Fruit fly (Drosophila melanogaster) whole organism, embryonic: ENCODE data around the gene CG33124.

Experiments
- BtbVII ChIP-seq: fragments of 200-800 bp; sonication (Bioruptor generic); optimal IDR thresholded peaks from 3 replicates; lab custom pipeline; 2017; ENCODE audit warnings: missing biosample characterization, mild to moderate bottlenecking, missing genetic modification characterization
- CG1024 ChIP-seq: fragments of 200-800 bp; sonication (Bioruptor generic); IDR thresholded peaks from 2 replicates; pipeline ENCODE4 v1.3.6; 2022; ENCODE audit warnings: missing biosample characterization, missing genetic modification characterization
- CG10267 ChIP-seq: fragments of 200-800 bp; sonication (Bioruptor generic); optimal IDR thresholded peaks from 2 replicates; lab custom pipeline; 2018; ENCODE audit warnings: missing biosample characterization, mild to moderate bottlenecking, missing genetic modification characterization, moderate library complexity
- CG10321 ChIP-seq: fragments of 200-800 bp; sonication (Bioruptor generic); IDR thresholded peaks from 2 replicates; pipeline ENCODE4 v1.3.6; 2022; ENCODE audit warnings: missing biosample characterization, missing genetic modification characterization
- CG10565 ChIP-seq: fragments of 200-800 bp; sonication (Bioruptor generic); optimal IDR thresholded peaks from 3 replicates; lab custom pipeline; 2016; ENCODE audit warnings: missing biosample characterization, mild to moderate bottlenecking, missing genetic modification characterization
- CG12391 ChIP-seq: fragments of 200-800 bp; sonication (Bioruptor generic); optimal IDR thresholded peaks from 3 replicates; lab custom pipeline; 2018; ENCODE audit warnings: missing biosample characterization, mild to moderate bottlenecking, missing genetic modification characterization, moderate library complexity
- CG12769 ChIP-seq: fragments of 200-800 bp; sonication (Bioruptor generic); optimal IDR thresholded peaks from 2 replicates; lab custom pipeline; 2019; ENCODE audit warnings: missing biosample characterization, mild to moderate bottlenecking, missing genetic modification characterization, moderate library complexity
- CG14014 ChIP-seq: fragments of 200-800 bp; sonication (Bioruptor generic); IDR thresholded peaks from 2 replicates; pipeline ENCODE4 v1.3.6; 2022; ENCODE audit warnings: missing biosample characterization, missing genetic modification characterization
- CG18011 ChIP-seq: fragments of 200-800 bp; sonication (Bioruptor generic); optimal IDR thresholded peaks from 2 replicates; lab custom pipeline; 2017; ENCODE audit warnings: missing biosample characterization, missing genetic modification characterization, mild to moderate bottlenecking, moderate library complexity, missing genotype
- CG2199 ChIP-seq: fragments of 200-800 bp; sonication (Bioruptor generic); IDR thresholded peaks from 3 replicates; pipeline ENCODE4 v1.3.6; 2022; ENCODE audit warnings: missing biosample characterization, missing genetic modification characterization
- CG34224 ChIP-seq: fragments of 200-800 bp; sonication (Bioruptor generic); IDR thresholded peaks from 3 replicates; pipeline ENCODE4 v1.3.6; 2022; ENCODE audit warnings: missing biosample characterization, missing genetic modification characterization; ENCODE audit not compliant: partially characterized antibody
- CG4730 ChIP-seq: fragments of 200-800 bp; sonication (Bioruptor generic); IDR thresholded peaks from 2 replicates; pipeline ENCODE4 v1.3.6; 2022; ENCODE audit warnings: missing biosample characterization, missing genetic modification characterization
- CG5180 ChIP-seq: fragments of 200-800 bp; sonication (Bioruptor generic); optimal IDR thresholded peaks from 3 replicates; lab custom pipeline; 2017; ENCODE audit warnings: missing biosample characterization, missing genetic modification characterization, mild to moderate bottlenecking, moderate library complexity, missing genetic modification reagents
- CG5245 ChIP-seq: fragments of 200-800 bp; sonication (Bioruptor generic); optimal IDR thresholded peaks from 3 replicates; lab custom pipeline; 2016; ENCODE audit warnings: missing biosample characterization, missing genetic modification characterization
- CG8281 ChIP-seq: fragments of 200-800 bp; sonication (Bioruptor generic); optimal IDR thresholded peaks from 2 replicates; lab custom pipeline; 2018; ENCODE audit warnings: missing biosample characterization, mild to moderate bottlenecking, missing genetic modification characterization, moderate library complexity
- CG8359 ChIP-seq: fragments of 200-800 bp; sonication (Bioruptor generic); optimal IDR thresholded peaks from 2 replicates; lab custom pipeline; 2017; ENCODE audit warnings: missing biosample characterization, mild to moderate bottlenecking, missing genetic modification characterization, borderline replicate concordance
- CHES-1-like ChIP-seq: fragments of 200-800 bp; sonication (Bioruptor generic); optimal IDR thresholded peaks from 2 replicates; lab custom pipeline; 2016; ENCODE audit warnings: missing biosample characterization, missing genetic modification characterization
- CTCF ChIP-seq: fragments of 200-800 bp; sonication (Bioruptor generic); optimal IDR thresholded peaks from 2 replicates; lab custom pipeline; 2017; ENCODE audit warnings: missing biosample characterization, mild to moderate bottlenecking, missing genetic modification characterization, moderate library complexity
- D ChIP-seq, 2 experiments: fragments of 200-800 bp in 1 of 2; fragments of >200 bp in 1 of 2; sonication (Bioruptor generic) in 1 of 2; optimal IDR thresholded peaks; 2 replicates in 1 of 2; 3 replicates in 1 of 2; lab custom pipeline; 2017; ENCODE audit warnings: mild to moderate bottlenecking in 1 of 2, missing biosample characterization in 1 of 2, missing genetic modification characterization in 1 of 2, missing genetic modification reagents in 1 of 2
- Dip2 ChIP-seq: fragments of 200-800 bp; sonication (Bioruptor generic); IDR thresholded peaks from 2 replicates; pipeline ENCODE4 v1.3.6; 2022; ENCODE audit warnings: missing biosample characterization, missing genetic modification characterization
- Dref ChIP-seq: fragments of 200-800 bp; sonication (Bioruptor generic); IDR thresholded peaks from 2 replicates; pipeline ENCODE4 v1.3.6; 2022; ENCODE audit warnings: missing biosample characterization, missing genetic modification characterization
- GATAe ChIP-seq: fragments of 200-800 bp; sonication (Bioruptor generic); conservative IDR thresholded peaks from 2 replicates; pipeline ENCODE4 v1.3.6; 2022; ENCODE audit warnings: missing biosample characterization, missing genetic modification characterization
- Gug ChIP-seq: fragments of 200-800 bp; sonication (Bioruptor generic); IDR thresholded peaks from 4 replicates; pipeline ENCODE4 v1.3.6; 2022; ENCODE audit warnings: missing biosample characterization, missing genetic modification characterization
- HLH54F ChIP-seq: fragments of 200-800 bp; sonication (Bioruptor generic); optimal IDR thresholded peaks from 3 replicates; lab custom pipeline; 2016; ENCODE audit warnings: missing biosample characterization, missing genetic modification characterization
- Meics ChIP-seq: fragments of 200-800 bp; sonication (Bioruptor generic); optimal IDR thresholded peaks from 2 replicates; lab custom pipeline; 2017; ENCODE audit warnings: missing biosample characterization, mild to moderate bottlenecking, missing genetic modification characterization
- Nf-YA ChIP-seq: fragments of 200-800 bp; sonication (Bioruptor generic); IDR thresholded peaks from 2 replicates; pipeline ENCODE4 v1.3.6; 2022; ENCODE audit warnings: missing biosample characterization, missing genetic modification characterization
- Ptx1 ChIP-seq: fragments of 200-800 bp; sonication (Bioruptor generic); IDR thresholded peaks from 2 replicates; pipeline ENCODE4 v1.3.6; 2022; ENCODE audit warnings: missing biosample characterization, missing genetic modification characterization
- Rx ChIP-seq: fragments of 200-800 bp; sonication (Bioruptor generic); IDR thresholded peaks from 2 replicates; pipeline ENCODE4 v1.3.6; 2022; ENCODE audit warnings: missing biosample characterization, missing genetic modification characterization
- Side ChIP-seq: fragments of 200-800 bp; sonication (Bioruptor generic); optimal IDR thresholded peaks from 2 replicates; lab custom pipeline; 2016; ENCODE audit warnings: missing biosample characterization, missing genetic modification characterization
- Sry-β ChIP-seq: fragments of 200-800 bp; sonication (Bioruptor generic); optimal IDR thresholded peaks from 2 replicates; lab custom pipeline; 2018; ENCODE audit warnings: missing biosample characterization, mild to moderate bottlenecking, missing genetic modification characterization, moderate library complexity
- Taf1 ChIP-seq: fragments of 200-800 bp; sonication (Bioruptor generic); IDR thresholded peaks from 2 replicates; pipeline ENCODE4 v1.3.6; 2022; ENCODE audit warnings: missing biosample characterization, missing genetic modification characterization
- Xrp1 ChIP-seq: fragments of 200-800 bp; sonication (Bioruptor generic); IDR thresholded peaks from 2 replicates; pipeline ENCODE4 v1.3.6; 2022; ENCODE audit warnings: missing biosample characterization, missing genetic modification characterization
- ac ChIP-seq: fragments of 200-800 bp; sonication (Bioruptor generic); optimal IDR thresholded peaks from 3 replicates; lab custom pipeline; 2017; ENCODE audit warnings: missing biosample characterization, mild to moderate bottlenecking, missing genetic modification characterization
- amos ChIP-seq: fragments of 200-800 bp; sonication (Bioruptor generic); IDR thresholded peaks from 2 replicates; pipeline ENCODE4 v1.3.6; 2022; ENCODE audit warnings: missing biosample characterization, missing genetic modification characterization; ENCODE audit not compliant: partially characterized antibody
- br ChIP-seq: fragments of >200 bp; optimal IDR thresholded peaks from 2 replicates; lab custom pipeline; 2017
- cato ChIP-seq: fragments of 200-800 bp; sonication (Bioruptor generic); optimal IDR thresholded peaks from 2 replicates; lab custom pipeline; 2016; ENCODE audit warnings: missing biosample characterization, missing genetic modification characterization, borderline replicate concordance
- eve ChIP-seq, 2 experiments: fragments of >200 bp; optimal IDR thresholded peaks; 2 replicates each; lab custom pipeline; 2017; ENCODE audit warnings: missing biosample characterization in 2 of 2, missing genetic modification characterization in 2 of 2
- exex ChIP-seq: fragments of 200-800 bp; sonication (Bioruptor generic); optimal IDR thresholded peaks from 4 replicates; lab custom pipeline; 2018; ENCODE audit warnings: missing biosample characterization, mild to moderate bottlenecking, missing genetic modification characterization, moderate library complexity
- grau ChIP-seq: fragments of 200-800 bp; optimal IDR thresholded peaks from 3 replicates; lab custom pipeline; 2019; ENCODE audit warnings: missing biosample characterization, mild to moderate bottlenecking, missing genetic modification characterization, moderate library complexity
- insv ChIP-seq, 2 experiments: fragments of 200-800 bp; sonication (Bioruptor generic); optimal IDR thresholded peaks; 3 replicates each; lab custom pipeline; 2016 to 2018; ENCODE audit warnings: missing biosample characterization in 2 of 2, missing genetic modification characterization in 2 of 2
- kay ChIP-seq: fragments of 200-800 bp; sonication (Bioruptor generic); optimal IDR thresholded peaks from 2 replicates; lab custom pipeline; 2016; ENCODE audit warnings: missing biosample characterization, missing genetic modification characterization
- kni ChIP-seq: fragments of 200-800 bp; sonication (Bioruptor generic); optimal IDR thresholded peaks from 3 replicates; lab custom pipeline; 2017; ENCODE audit warnings: mild to moderate bottlenecking, missing biosample characterization, missing genetic modification reagents, missing genetic modification characterization
- otp ChIP-seq: fragments of 200-800 bp; sonication (Bioruptor generic); IDR thresholded peaks from 3 replicates; pipeline ENCODE4, ENCODE4 v1.3.6; 2022; ENCODE audit warnings: missing biosample characterization, missing genetic modification characterization
- pb ChIP-seq: fragments of 200-800 bp; sonication (Bioruptor generic); optimal IDR thresholded peaks from 3 replicates; lab custom pipeline; 2016; ENCODE audit warnings: missing biosample characterization, missing genetic modification characterization
- pum ChIP-seq: fragments of 200-800 bp; sonication (Bioruptor generic); optimal IDR thresholded peaks from 2 replicates; lab custom pipeline; 2016; ENCODE audit warnings: missing biosample characterization, missing genetic modification characterization
- sna ChIP-seq: fragments of 200-800 bp; sonication (Bioruptor generic); IDR thresholded peaks from 2 replicates; pipeline ENCODE4 v1.3.6; 2022; ENCODE audit warnings: missing biosample characterization, missing genetic modification characterization; ENCODE audit not compliant: partially characterized antibody
- vnd ChIP-seq: fragments of 200-800 bp; sonication (Bioruptor generic); IDR thresholded peaks from 3 replicates; pipeline ENCODE4 v1.3.6; 2022; ENCODE audit warnings: missing biosample characterization, missing genetic modification characterization; ENCODE audit not compliant: partially characterized antibody
- wor ChIP-seq: fragments of 200-800 bp; sonication (Bioruptor generic); IDR thresholded peaks from 2 replicates; pipeline ENCODE4 v1.3.6; 2022; ENCODE audit warnings: missing biosample characterization, missing genetic modification characterization
- z ChIP-seq: fragments of 200-800 bp; sonication (Bioruptor generic); IDR thresholded peaks from 3 replicates; pipeline ENCODE4 v1.3.6; 2022; ENCODE audit warnings: missing biosample characterization, missing genetic modification characterization

CG33124 gene

DNA sequence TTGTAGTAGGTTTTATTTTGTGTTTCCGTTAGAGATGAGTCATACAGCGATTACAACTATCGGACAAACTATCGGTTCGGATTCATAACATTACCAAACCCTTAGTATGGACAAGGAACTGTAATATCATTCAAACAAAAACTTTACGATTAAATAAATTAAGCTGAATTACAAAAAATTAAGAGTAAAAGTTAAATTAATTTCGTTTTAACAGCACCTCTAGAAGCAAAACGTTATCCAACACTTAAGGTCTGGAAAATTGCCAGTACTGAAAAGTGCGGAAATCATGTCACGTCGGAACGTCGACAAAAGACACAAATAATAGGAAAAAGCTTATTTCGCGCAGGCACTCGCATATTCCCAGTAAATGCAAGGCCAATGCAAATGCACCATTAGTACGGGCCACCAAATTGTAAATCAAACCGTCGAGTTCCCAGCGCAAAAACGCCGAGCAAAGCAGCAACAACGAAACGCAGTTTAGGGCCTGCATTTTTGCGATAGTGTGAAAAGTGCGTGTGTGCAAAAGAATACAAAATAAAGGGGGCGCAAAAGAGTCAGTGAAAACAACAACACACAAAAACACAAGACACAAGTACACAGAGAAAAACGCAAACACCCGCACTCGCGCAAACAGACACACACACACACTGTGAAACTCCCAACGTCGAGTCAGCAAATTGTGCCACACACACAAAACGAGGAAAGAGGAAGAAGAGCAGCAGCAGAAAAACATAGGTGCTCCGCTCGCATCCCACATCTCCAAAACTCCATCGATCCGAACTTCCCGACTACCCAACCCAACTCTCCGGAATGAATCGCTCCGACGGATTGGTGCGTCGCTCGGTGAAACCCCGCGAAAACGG is 17.6 kb upstream of the CG33124 start, which contains the start of the genes CG15387 and sau (continued):
- TF ChIP-seq ac (GFP tag; lab: Kevin White, UChicago) (peak; percentile 45), CG10267 (peak; percentile 99), CG12391 (tag; lab: Kevin White, UChicago) (peak; percentile 95), HLH54F (GFP tag; lab: Kevin White, UChicago) (peak; percentile 93), kay (peak; percentile 89), CTCF (GFP tag; lab: Kevin White, UChicago) (peak; percentile 23), Dref (GFP tag; lab: Robert Waterston, UW) (peak; percentile 49), sna (peak; percentile 94), CG5180 (GFP tag; lab: Kevin White, UChicago) (peak; percentile 63), Meics (peak; percentile 86), pb (GFP tag; lab: Kevin White, UChicago) (peak; percentile 86), eve (GFP tag; optimal IDR thresholded peaks at IDR 0.05; lab: Kevin White, UChicago) (no peak), cato (GFP tag; lab: Kevin White, UChicago) (peak; percentile 76), CG18011 (GFP tag; lab: Kevin White, UChicago) (peak; percentile 71), CG8281 (tag; lab: Kevin White, UChicago) (peak; percentile 50), insv (GFP tag; optimal IDR thresholded peaks at IDR 0.05; lab: Kevin White, UChicago) (peak in 1 of 2 experiments; percentile 63), amos (GFP tag; lab: Robert Waterston, UW) (peak; percentile 85), vnd (GFP tag; lab: Robert Waterston, UW) (peak; percentile 92), exex (tag; lab: Kevin White, UChicago) (peak; percentile 73), D (optimal IDR thresholded peaks at IDR 0.05; lab: Kevin White, UChicago) (no peak), D (GFP tag; optimal IDR thresholded peaks at IDR 0.05; lab: Kevin White, UChicago) (peak; percentile 67), CG10321 (GFP tag; lab: Robert Waterston, UW) (peak; percentile 36; the same call in 1 of the 2 replicates), CG34224 (GFP tag; lab: Robert Waterston, UW) (peak; percentile 93), CG10565 (GFP tag; lab: Kevin White, UChicago) (no peak), wor (GFP tag; lab: Robert Waterston, UW) (peak; percentile 64), z (GFP tag; lab: Robert Waterston, UW) (no peak), CG14014 (peak; percentile 82), pum (peak; percentile 93), CHES-1-like (GFP tag; lab: Kevin White, UChicago) (peak; percentile 90), Gug (peak; percentile 76), Nf-YA (peak; percentile 47), Taf1 (GFP tag; lab: Robert Waterston, UW) (peak; percentile 69; the same call in 1 of the 2 replicates), Sry-β (GFP tag; lab: Kevin White, UChicago) (peak; percentile 50), Ptx1 (GFP tag; lab: Robert Waterston, UW) (peak; percentile 84), Rx (GFP tag; lab: Robert Waterston, UW) (peak; percentile 66), Dip2 (no peak), CG4730 (peak; percentile 66), CG2199 (GFP tag; lab: Robert Waterston, UW) (0 out of 3 replicates have a peak, but pooled peaks have one; percentile 76), GATAe (no peak; the same call in 1 of the 2 replicates), otp (peak; percentile 78), Side (peak; percentile 89), br (lab: Kevin White, UChicago) (no peak), CG1024 (GFP tag; lab: Robert Waterston, UW) (peak; percentile 66), BtbVII (GFP tag; lab: Kevin White, UChicago) (peak; percentile 72), grau (tag; lab: Kevin White, UChicago) (peak; percentile 86), Xrp1 (peak; percentile 88), CG12769 (tag; lab: Kevin White, UChicago) (peak; percentile 83), kni (GFP tag; lab: Kevin White, UChicago) (peak; percentile 61), CG5245 (peak; percentile 71), CG8359 (peak; percentile 41)
